Fruit fly (Drosophila melanogaster) whole organism, embryonic: ENCODE data around the gene CG5273.

Experiments used
- CG13424 ChIP-seq: fragments of 200-800 bp; sonication (Bioruptor generic); optimal IDR thresholded peaks from 2 replicates; lab custom pipeline; 2019; ENCODE audit warnings: missing biosample characterization, mild to moderate bottlenecking, missing genetic modification characterization, moderate library complexity
- Dek ChIP-seq: fragments of 200-800 bp; sonication (Bioruptor generic); optimal IDR thresholded peaks from 3 replicates; lab custom pipeline; 2019; ENCODE audit warnings: missing biosample characterization, mild to moderate bottlenecking, missing genetic modification characterization, moderate library complexity
- HLH4C ChIP-seq: fragments of 200-800 bp; sonication (Bioruptor generic); IDR thresholded peaks from 3 replicates; pipeline ENCODE4 v1.3.6; 2022; ENCODE audit warnings: missing biosample characterization, missing genetic modification characterization; ENCODE audit not compliant: partially characterized antibody
- Hr78 ChIP-seq, 2 experiments: fragments of 200-800 bp in 1 of 2; fragments of >200 bp in 1 of 2; sonication (Bioruptor generic) in 1 of 2; optimal IDR thresholded peaks; 2 replicates each; lab custom pipeline; 2017 to 2019; ENCODE audit warnings: missing biosample characterization in 2 of 2, missing genetic modification characterization in 2 of 2, mild to moderate bottlenecking in 1 of 2, moderate library complexity in 1 of 2
- croc ChIP-seq: fragments of 200-800 bp; sonication (Bioruptor generic); conservative IDR thresholded peaks from 3 replicates; pipeline ENCODE4 v1.3.6; 2022; ENCODE audit warnings: missing biosample characterization, missing genetic modification characterization

- TF ChIP-seq Dek (tag; lab: Kevin White, UChicago) (no peak), Hr78 (GFP tag; optimal IDR thresholded peaks at IDR 0.05; lab: Kevin White, UChicago) (no peak), croc (GFP tag; lab: Robert Waterston, UW) (no peak), CG13424 (tag; lab: Kevin White, UChicago) (no peak), HLH4C (no peak)
Observed at dm6 chrX:715383-715782, 44.0 kb upstream of the CG5273 start.
